Worm (Caenorhabditis elegans): ENCODE measurements around the gene C04E6.7.

ce11 chrV:5869227-5869626, 23.9 kb upstream of the C04E6.7 start, which contains the start of gene F26F12.4:
- TF ChIP-seq him-1 (tag; optimal IDR thresholded peaks at IDR 0.05), result no peak
- TF ChIP-seq dao-5 (tag; optimal IDR thresholded peaks at IDR 0.05), result no peak
- TF ChIP-seq W03F9.2 (tag; optimal IDR thresholded peaks at IDR 0.05), result no peak

All from whole organism, L4/young adult.